Fruit fly (Drosophila melanogaster) whole organism, wandering third instar larva: ENCODE measurements around the gene CG13999.
A peak's percentile ranks its signal among the peaks of the same experiment; 100 is the strongest.

Experiments used
- CG32264 ChIP-seq: fragments of 200-800 bp; sonication (Bioruptor generic); optimal IDR thresholded peaks from 2 replicates; lab custom pipeline; 2016; ENCODE audit warnings: missing biosample characterization, missing genetic modification characterization
- GATAd ChIP-seq: sonication (Bioruptor generic); optimal IDR thresholded peaks from 2 replicates; lab custom pipeline; 2016; ENCODE audit warnings: missing biosample characterization, missing genetic modification characterization
- Jra ChIP-seq: sonication (Bioruptor generic); optimal IDR thresholded peaks from 2 replicates; lab custom pipeline; 2016; ENCODE audit warnings: missing biosample characterization, missing genetic modification characterization
- jim ChIP-seq: fragments of 175-275, 200-325 bp; sonication (Bioruptor generic); optimal IDR thresholded peaks from 2 replicates; lab custom pipeline; 2016; ENCODE audit warnings: missing biosample characterization, mild to moderate bottlenecking, missing genetic modification characterization

DNA sequence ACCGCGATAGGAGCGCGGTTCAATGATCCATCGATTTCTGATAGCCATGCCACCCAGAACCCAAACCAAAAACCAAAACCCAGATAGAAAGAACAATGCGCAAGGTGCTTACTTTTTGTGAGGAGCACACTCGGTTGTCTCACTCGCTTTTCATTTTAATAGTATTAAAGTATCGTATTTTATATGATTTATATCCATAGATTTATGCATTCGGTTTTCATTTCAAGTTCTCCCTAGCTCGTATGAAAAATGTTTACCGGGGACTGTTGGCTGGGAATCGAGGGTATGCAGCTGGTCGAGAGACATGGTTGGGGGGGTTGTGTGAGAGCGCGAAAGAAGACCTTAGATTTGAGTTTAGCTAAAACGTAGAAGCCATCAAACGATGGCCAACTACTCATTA is 15.7 kb upstream of the CG13999 start:
- peak; percentile 46 for TF ChIP-seq CG32264
- TF ChIP-seq GATAd, result no peak
- no peak for TF ChIP-seq jim (GFP tag; lab: Kevin White, UChicago)
- peak; percentile 39 for TF ChIP-seq Jra (GFP tag; lab: Kevin White, UChicago)
